Fruit fly (Drosophila melanogaster): ENCODE data around the gene CG15011.
A peak's percentile ranks its signal among the peaks of the same experiment; 100 is the strongest.

Gene CG15011

DNA sequence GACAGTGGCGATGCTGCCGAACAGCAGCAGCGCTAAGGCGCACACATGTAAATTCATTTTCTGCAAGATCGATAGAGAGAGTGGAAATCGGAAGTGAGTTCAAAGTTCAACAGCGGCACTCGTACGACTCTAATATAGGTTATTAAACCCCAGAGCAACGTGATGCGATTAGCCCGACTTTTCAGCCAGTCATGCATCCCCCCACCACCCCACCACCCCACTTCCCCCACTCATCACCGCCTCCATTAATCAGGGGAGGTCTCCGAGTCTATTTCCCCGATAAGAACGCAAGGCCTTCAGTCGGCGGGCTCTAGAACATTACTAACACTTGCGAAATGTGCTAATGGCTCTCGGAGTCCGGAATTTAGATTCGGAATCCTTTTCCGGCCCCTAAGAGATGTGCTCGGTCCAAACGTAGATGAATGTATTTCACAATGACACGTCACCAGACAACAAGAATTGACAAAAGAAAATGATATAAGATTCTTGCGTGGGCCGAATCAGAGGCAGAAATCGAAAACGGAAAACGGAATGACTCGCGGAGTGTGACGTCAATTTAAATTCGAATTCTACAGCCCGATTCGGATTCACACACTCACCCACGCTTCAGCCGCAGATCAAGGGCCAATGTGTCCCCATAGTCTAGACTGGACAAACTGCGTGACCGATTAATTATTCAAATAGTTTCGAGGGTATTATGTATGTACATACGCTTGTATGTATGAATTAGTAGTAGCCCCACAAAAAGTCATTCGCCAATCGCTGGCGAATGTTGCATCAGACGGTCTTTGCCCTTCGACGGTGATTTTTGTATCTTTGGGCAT is 33.1 kb downstream of the CG15011 start:
- no peak for TF ChIP-seq Crg-1 (GFP tag; optimal IDR thresholded peaks at IDR 0.05)
- no peak for TF ChIP-seq CG33017 (tag; optimal IDR thresholded peaks at IDR 0.05)
- TF ChIP-seq Hr96 (GFP tag; optimal IDR thresholded peaks at IDR 0.05): no peak
- TF ChIP-seq cnc (optimal IDR thresholded peaks at IDR 0.05): peak; percentile 79 to 89
- peak; percentile 44 for TF ChIP-seq kay (GFP tag; ENCODE audit: borderline replicate concordance)
- peak; percentile 25 for TF ChIP-seq CG12768 (GFP tag; optimal IDR thresholded peaks at IDR 0.05)
- TF ChIP-seq CG7045 (GFP tag; optimal IDR thresholded peaks at IDR 0.05): no peak
- peak; percentile 9 for TF ChIP-seq tj (GFP tag; optimal IDR thresholded peaks at IDR 0.05)
- TF ChIP-seq cic (GFP tag; optimal IDR thresholded peaks at IDR 0.05): peak; percentile 74

DNA sequence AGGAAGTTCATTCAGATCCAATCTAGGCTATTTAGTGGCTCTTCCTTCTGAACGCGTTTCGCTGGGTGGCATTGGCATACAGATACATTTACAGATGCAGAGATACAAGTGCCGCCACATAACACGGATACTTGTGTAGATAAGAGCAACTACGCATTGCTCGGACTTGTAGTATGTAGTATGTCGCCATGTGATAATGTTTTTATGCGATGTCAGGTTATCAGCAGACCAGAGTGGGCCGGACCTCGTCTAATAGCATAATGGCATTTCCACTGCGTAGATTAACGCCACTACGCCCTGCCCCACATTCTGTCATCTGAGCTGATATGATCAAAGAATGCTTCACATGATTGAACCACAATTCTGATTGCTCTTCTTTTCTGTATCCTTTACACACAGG is 37.2 kb downstream of the CG15011 start:
- TF ChIP-seq ovo (GFP tag; optimal IDR thresholded peaks at IDR 0.05) (no peak), Mnt (GFP tag; optimal IDR thresholded peaks at IDR 0.05) (no peak), CG33017 (tag; optimal IDR thresholded peaks at IDR 0.05) (no peak)

DNA sequence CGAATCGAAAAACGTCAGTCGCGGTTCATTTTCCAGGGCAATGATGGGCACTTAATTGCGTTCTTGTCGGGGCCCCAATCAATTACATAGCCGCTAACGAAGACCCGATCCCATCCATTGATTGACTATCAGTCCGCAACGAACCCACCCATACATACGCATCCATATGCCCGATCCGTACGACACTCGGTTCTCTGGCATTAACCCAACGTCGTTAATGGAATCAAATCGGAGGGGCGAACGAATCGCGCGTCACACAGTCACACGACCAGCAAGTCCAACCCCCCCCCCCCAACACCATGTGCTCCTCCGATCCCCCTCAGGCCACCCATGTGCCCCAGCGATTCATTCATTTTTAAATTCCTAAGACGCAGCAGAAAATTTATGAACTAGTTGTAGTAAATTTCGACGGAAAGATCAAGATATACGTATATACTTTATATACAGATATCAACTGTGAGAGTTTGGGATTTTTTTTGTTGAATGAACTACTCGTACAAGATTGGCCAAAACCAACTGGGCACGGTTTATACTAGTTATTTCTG is 37.7 kb downstream of the CG15011 start:
- TF ChIP-seq CG5204 (GFP tag; optimal IDR thresholded peaks at IDR 0.05): no peak
- TF ChIP-seq CG12768 (GFP tag; optimal IDR thresholded peaks at IDR 0.05): peak; percentile 82
- TF ChIP-seq CG11617 (GFP tag; optimal IDR thresholded peaks at IDR 0.05): no peak
- no peak for TF ChIP-seq bab1 (GFP tag; optimal IDR thresholded peaks at IDR 0.05)
- TF ChIP-seq Mnt (GFP tag; optimal IDR thresholded peaks at IDR 0.05): peak; percentile 83
- TF ChIP-seq CG14711 (tag; optimal IDR thresholded peaks at IDR 0.05): peak; percentile 6
- no peak for TF ChIP-seq toe (GFP tag; optimal IDR thresholded peaks at IDR 0.05)
- TF ChIP-seq tj (GFP tag; optimal IDR thresholded peaks at IDR 0.05): peak; percentile 84
- TF ChIP-seq CG1620 (GFP tag; optimal IDR thresholded peaks at IDR 0.05): no peak
- TF ChIP-seq cnc (optimal IDR thresholded peaks at IDR 0.05): no peak
- no peak for TF ChIP-seq Hr96 (GFP tag; optimal IDR thresholded peaks at IDR 0.05)
- no peak for TF ChIP-seq ovo (GFP tag; optimal IDR thresholded peaks at IDR 0.05)
- TF ChIP-seq kay (GFP tag; ENCODE audit: borderline replicate concordance): no peak
- no peak for TF ChIP-seq Clk (GFP tag; optimal IDR thresholded peaks at IDR 0.05)
- peak; percentile 54 for TF ChIP-seq pad (GFP tag; optimal IDR thresholded peaks at IDR 0.05)
- no peak for TF ChIP-seq Crg-1 (GFP tag; optimal IDR thresholded peaks at IDR 0.05)
- TF ChIP-seq CG7101 (tag; optimal IDR thresholded peaks at IDR 0.05): peak; percentile 10
- peak; percentile 99 for TF ChIP-seq cic (GFP tag; optimal IDR thresholded peaks at IDR 0.05)
- TF ChIP-seq CG33017 (tag; optimal IDR thresholded peaks at IDR 0.05): peak; percentile 59
- peak; percentile 50 for TF ChIP-seq CG7045 (GFP tag; optimal IDR thresholded peaks at IDR 0.05)

DNA sequence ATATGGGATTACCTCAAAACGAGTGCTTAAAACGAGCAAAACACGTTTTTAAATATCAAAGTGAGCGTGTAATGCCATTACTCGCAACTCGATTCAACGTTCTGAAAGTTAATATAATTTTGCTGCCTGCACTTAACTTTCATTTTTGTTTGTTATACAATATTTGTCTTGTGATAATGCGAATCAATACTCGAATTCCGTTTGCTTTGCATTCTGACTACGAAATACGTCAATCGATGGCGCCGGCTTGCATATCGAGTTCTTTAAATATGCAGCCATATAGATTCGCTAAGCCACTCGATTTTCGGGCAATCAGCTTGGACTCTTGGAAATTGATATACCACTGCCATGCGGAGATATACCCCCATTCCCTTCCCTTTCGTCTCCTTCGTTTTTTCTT is 38.3 kb downstream of the CG15011 start:
- TF ChIP-seq CG7045 (GFP tag; optimal IDR thresholded peaks at IDR 0.05) (no peak), tj (GFP tag; optimal IDR thresholded peaks at IDR 0.05) (peak; percentile 71)

DNA sequence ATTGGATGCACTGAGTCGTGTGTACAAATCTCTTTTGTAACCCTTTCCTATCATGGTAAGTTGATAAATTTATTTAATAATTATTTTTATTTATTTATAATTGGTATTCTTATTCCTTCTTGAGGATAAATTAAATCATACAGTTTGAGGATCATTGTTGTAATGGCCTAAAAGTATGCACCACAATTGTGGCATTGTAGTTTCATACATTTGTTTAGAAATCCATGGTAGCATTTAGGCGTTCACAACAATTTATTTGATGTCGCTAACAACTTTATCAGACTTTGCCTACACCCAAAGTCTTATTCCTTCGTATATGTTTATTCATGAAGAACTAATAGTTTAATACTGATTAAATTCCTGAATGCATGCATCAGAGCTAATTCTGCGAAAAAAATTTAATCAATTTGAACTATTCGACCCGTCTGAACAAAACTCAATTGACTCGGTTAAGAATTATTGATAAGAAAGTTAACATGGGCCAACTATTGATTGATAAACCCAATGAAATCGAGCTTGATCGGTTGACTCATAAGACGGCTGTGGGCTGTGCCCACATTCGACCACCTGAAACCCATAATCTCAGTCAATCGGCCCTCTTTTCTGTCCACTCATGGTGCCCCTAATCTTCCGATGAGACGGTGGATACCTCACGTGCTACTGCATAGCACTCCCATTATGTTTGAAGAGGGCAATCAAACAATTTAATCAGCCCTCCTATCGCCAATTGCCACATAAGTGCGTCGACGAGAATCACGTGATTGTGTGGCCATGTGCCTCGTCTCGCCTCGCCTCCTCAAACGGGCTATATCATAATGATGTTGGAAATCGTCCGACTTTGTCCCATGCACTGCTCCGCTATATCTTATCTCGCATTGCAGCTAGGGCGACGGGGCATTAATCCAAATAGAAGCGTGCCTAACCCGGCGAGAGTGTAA is 39.4 kb downstream of the CG15011 start:
- TF ChIP-seq kay (GFP tag; ENCODE audit: borderline replicate concordance): peak; percentile 73
- TF ChIP-seq cnc (optimal IDR thresholded peaks at IDR 0.05): peak in 1 of 2 experiments; percentile 47
- peak; percentile 23 for TF ChIP-seq CG12768 (GFP tag; optimal IDR thresholded peaks at IDR 0.05)
- no peak for TF ChIP-seq tj (GFP tag; optimal IDR thresholded peaks at IDR 0.05)
- TF ChIP-seq cic (GFP tag; optimal IDR thresholded peaks at IDR 0.05): peak; percentile 59
- no peak for TF ChIP-seq CG7045 (GFP tag; optimal IDR thresholded peaks at IDR 0.05)
- TF ChIP-seq CG33017 (tag; optimal IDR thresholded peaks at IDR 0.05): peak; percentile 8

DNA sequence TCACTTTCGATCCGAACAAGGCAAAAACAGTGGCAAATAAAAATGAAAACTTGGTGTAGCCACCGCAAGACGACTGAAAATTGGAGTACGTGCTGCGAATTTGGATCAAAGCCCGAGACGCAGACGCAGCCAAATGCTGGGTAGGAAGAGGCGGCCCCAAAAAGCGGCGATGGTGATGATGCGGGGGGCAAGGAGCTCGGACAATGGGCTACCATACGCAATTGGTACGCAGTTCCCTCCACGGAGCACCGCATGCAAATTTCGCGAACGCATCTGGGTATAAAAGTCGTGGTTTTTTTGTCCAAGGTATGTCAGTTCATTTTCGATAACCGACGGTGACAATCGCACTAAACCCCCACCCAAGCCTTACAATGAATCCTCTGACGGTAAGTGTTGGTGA is 43.9 kb downstream of the CG15011 start, which contains the start of gene Cpr64Ad:
Cpr64Ad (plus strand) TSS at position 301 of the 400 bp plus-strand sequence.
- TF ChIP-seq tj (GFP tag; optimal IDR thresholded peaks at IDR 0.05) (no peak), CG12768 (GFP tag; optimal IDR thresholded peaks at IDR 0.05) (no peak), CG7101 (tag; optimal IDR thresholded peaks at IDR 0.05) (no peak), CG14711 (tag; optimal IDR thresholded peaks at IDR 0.05) (no peak), Clk (GFP tag; optimal IDR thresholded peaks at IDR 0.05) (no peak), CG11617 (GFP tag; optimal IDR thresholded peaks at IDR 0.05) (no peak), cic (GFP tag; optimal IDR thresholded peaks at IDR 0.05) (no peak), CG5204 (GFP tag; optimal IDR thresholded peaks at IDR 0.05) (no peak)
